Worm (Caenorhabditis elegans): ENCODE results near the gene C47A4.3.

The C47A4.3 gene

DNA sequence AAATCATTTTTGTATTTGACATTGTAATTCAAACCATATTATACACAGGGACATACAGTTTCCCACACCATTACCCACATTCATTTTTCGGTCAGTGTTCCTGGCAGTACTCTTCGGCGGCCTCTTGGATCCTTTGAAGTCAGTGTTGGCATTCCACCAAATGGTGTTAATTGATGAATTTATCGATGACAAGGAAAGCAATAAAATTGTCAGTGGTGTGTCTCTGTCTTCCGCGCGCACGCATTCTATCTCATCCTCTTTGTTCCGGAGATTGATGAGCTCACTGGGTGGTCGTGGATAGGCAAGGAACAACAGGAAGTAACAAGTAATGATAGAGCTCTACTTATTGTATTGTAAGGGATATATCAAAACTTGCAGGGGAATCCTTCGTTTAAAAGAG is 31.8 kb downstream of the C47A4.3 start:
- TF ChIP-seq mab-9 (GFP tag; IDR thresholded peaks at IDR 0.05) (no peak), sup-37 (GFP tag; optimal IDR thresholded peaks at IDR 0.05) (no peak), dsc-1 (tag; optimal IDR thresholded peaks at IDR 0.05) (no peak), nhr-47 (tag; optimal IDR thresholded peaks at IDR 0.05) (no peak), elt-2 (tag; optimal IDR thresholded peaks at IDR 0.05) (no peak), isw-1 (GFP tag; IDR thresholded peaks at IDR 0.05) (no peak), lin-15B (tag; optimal IDR thresholded peaks at IDR 0.05) (no peak), mdl-1 (tag; optimal IDR thresholded peaks at IDR 0.05) (no peak), ceh-63 (GFP tag; optimal IDR thresholded peaks at IDR 0.05) (no peak), snpc-4 (tag; optimal IDR thresholded peaks at IDR 0.05) (no peak), pag-3 (tag; optimal IDR thresholded peaks at IDR 0.05; ENCODE audit: borderline replicate concordance, insufficient read depth) (no peak)

DNA sequence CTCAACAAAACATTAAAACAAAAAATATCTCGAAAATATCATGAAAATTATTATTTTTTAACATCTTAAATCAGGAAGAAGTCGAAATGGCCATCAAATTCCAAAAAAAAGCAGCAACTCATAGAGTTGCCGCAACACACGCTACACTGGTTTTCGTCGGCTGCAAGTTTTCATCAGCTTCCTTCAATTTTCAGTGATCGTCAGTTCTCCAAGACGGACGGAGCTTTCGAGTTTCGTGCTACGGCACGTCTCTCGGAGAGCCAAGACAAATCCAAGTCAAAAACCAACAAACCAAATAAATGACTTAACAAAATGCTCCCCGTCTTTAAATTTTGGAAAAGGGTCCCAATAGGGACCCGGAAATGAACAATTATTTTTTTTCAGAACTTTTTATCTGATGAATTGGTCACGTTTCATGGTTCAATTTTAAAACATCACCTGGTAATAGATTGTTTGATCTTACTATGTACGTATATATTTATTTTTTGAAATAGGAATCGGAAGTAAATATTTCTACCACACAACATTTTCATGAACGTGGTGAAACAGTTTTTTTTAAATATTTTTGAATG is 33.0 kb downstream of the C47A4.3 start:
- TF ChIP-seq ceh-63 (GFP tag; optimal IDR thresholded peaks at IDR 0.05) (no peak), nhr-47 (tag; optimal IDR thresholded peaks at IDR 0.05) (no peak), irx-1 (tag; optimal IDR thresholded peaks at IDR 0.05) (no peak), unc-30 (tag; optimal IDR thresholded peaks at IDR 0.05) (no peak), ztf-11 (tag; optimal IDR thresholded peaks at IDR 0.05) (no peak), vab-15 (tag; optimal IDR thresholded peaks at IDR 0.05) (no peak), hlh-4 (tag; optimal IDR thresholded peaks at IDR 0.05) (no peak), dpl-1 (GFP tag; optimal IDR thresholded peaks at IDR 0.05) (no peak), pax-3 (tag; optimal IDR thresholded peaks at IDR 0.05) (no peak), fkh-10 (GFP tag; optimal IDR thresholded peaks at IDR 0.05) (no peak), blmp-1 (tag; optimal IDR thresholded peaks at IDR 0.05) (no peak), nhr-84 (tag; optimal IDR thresholded peaks at IDR 0.05) (no peak), unc-62 (GFP tag; optimal IDR thresholded peaks at IDR 0.05) (no peak), nhr-19 (GFP tag; conservative IDR thresholded peaks at IDR 0.05) (no peak), sox-4 (tag; optimal IDR thresholded peaks at IDR 0.05) (no peak), sptf-1 (tag; optimal IDR thresholded peaks at IDR 0.05) (no peak), nhr-77 (tag; optimal IDR thresholded peaks at IDR 0.05) (no peak), grh-1 (GFP tag; IDR thresholded peaks at IDR 0.05) (no peak), swsn-7 (tag; optimal IDR thresholded peaks at IDR 0.05) (no peak)

DNA sequence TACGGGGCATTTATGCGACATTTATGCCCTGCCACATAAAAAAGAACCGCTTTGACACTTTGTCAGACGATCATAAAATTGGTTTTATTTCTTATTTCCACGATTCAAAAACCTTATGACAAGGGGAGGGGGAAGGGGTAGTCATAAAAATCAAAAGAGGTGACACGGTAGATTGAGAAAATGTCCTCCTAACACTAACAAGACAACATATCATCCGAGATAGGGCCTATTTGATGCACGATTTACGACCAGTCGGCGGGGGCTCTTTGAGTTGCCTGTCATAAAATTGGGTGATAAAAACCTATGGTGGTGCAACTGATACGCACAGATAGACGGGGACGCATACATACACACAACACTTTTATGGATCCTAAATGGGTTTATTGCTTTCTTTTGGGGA is 34.2 kb downstream of the C47A4.3 start:
- TF ChIP-seq ceh-90 (tag; optimal IDR thresholded peaks at IDR 0.05) (no peak), ceh-8 (GFP tag; optimal IDR thresholded peaks at IDR 0.05) (no peak), tlp-1 (tag; optimal IDR thresholded peaks at IDR 0.05) (no peak), snpc-4 (tag; optimal IDR thresholded peaks at IDR 0.05) (no peak), nhr-28 (tag; optimal IDR thresholded peaks at IDR 0.05) (no peak), C34B4.2 (tag; optimal IDR thresholded peaks at IDR 0.05) (no peak), unc-98 (GFP tag; IDR thresholded peaks at IDR 0.05) (no peak), nhr-85 (tag) (peak; percentile 6), grh-1 (GFP tag; IDR thresholded peaks at IDR 0.05) (no peak), hlh-4 (tag; optimal IDR thresholded peaks at IDR 0.05) (no peak), elt-2 (tag; optimal IDR thresholded peaks at IDR 0.05) (peak; percentile 93), pag-3 (tag; optimal IDR thresholded peaks at IDR 0.05; ENCODE audit: borderline replicate concordance, insufficient read depth) (no peak), fkh-10 (GFP tag; optimal IDR thresholded peaks at IDR 0.05) (no peak), nhr-90 (tag; optimal IDR thresholded peaks at IDR 0.05; ENCODE audit: poor library complexity) (peak; percentile 42), nhr-20 (tag; optimal IDR thresholded peaks at IDR 0.05) (peak; percentile 4), ets-5 (GFP tag; IDR thresholded peaks at IDR 0.05) (no peak), nhr-84 (tag; optimal IDR thresholded peaks at IDR 0.05) (no peak), zag-1 (tag; optimal IDR thresholded peaks at IDR 0.05) (no peak), snu-23 (GFP tag; optimal IDR thresholded peaks at IDR 0.05) (no peak), fkh-4 (tag; optimal IDR thresholded peaks at IDR 0.05; ENCODE audit: borderline replicate concordance) (no peak), Y116A8C.19 (tag; optimal IDR thresholded peaks at IDR 0.05; ENCODE audit: borderline replicate concordance) (no peak), mep-1 (tag; optimal IDR thresholded peaks at IDR 0.05) (no peak), nhr-47 (tag; optimal IDR thresholded peaks at IDR 0.05) (no peak), xbp-1 (tag; optimal IDR thresholded peaks at IDR 0.05) (no peak), lir-3 (tag; optimal IDR thresholded peaks at IDR 0.05; ENCODE audit: poor library complexity) (no peak), skn-1 (tag; optimal IDR thresholded peaks at IDR 0.05) (no peak), irx-1 (tag; optimal IDR thresholded peaks at IDR 0.05) (no peak), aha-1 (tag; optimal IDR thresholded peaks at IDR 0.05) (no peak), lin-35 (GFP tag; optimal IDR thresholded peaks at IDR 0.05) (peak in 1 of 2 experiments; percentile 26), egl-13 (tag; optimal IDR thresholded peaks at IDR 0.05) (no peak), ztf-11 (tag; optimal IDR thresholded peaks at IDR 0.05) (no peak)

Measured in whole organism, L1 larva.